Fruit fly (Drosophila melanogaster) whole organism, embryonic: ENCODE results near the gene CG44000.
A peak's percentile ranks its signal among the peaks of the same experiment; 100 is the strongest.

Source experiments
- Asciz ChIP-seq: fragments of 200-800 bp; sonication (Bioruptor generic); optimal IDR thresholded peaks from 2 replicates; lab custom pipeline; 2017; ENCODE audit warnings: missing biosample characterization, mild to moderate bottlenecking, missing genetic modification characterization, missing genetic modification reagents
- Awh ChIP-seq: fragments of 200-800 bp; sonication (Bioruptor generic); IDR thresholded peaks from 2 replicates; pipeline ENCODE4, ENCODE4 v1.3.6; 2022; ENCODE audit warnings: missing biosample characterization, missing genetic modification characterization
- CG10959 ChIP-seq: fragments of 200-800 bp; sonication (Bioruptor generic); IDR thresholded peaks from 2 replicates; pipeline ENCODE4 v1.3.6; 2022; ENCODE audit warnings: missing biosample characterization, missing genetic modification characterization
- CG12391 ChIP-seq: fragments of 200-800 bp; sonication (Bioruptor generic); optimal IDR thresholded peaks from 3 replicates; lab custom pipeline; 2018; ENCODE audit warnings: missing biosample characterization, mild to moderate bottlenecking, missing genetic modification characterization, moderate library complexity
- CG15601 ChIP-seq: fragments of 200-800 bp; sonication (Bioruptor generic); optimal IDR thresholded peaks from 3 replicates; lab custom pipeline; 2019; ENCODE audit warnings: missing biosample characterization, mild to moderate bottlenecking, missing genetic modification characterization, moderate library complexity
- CG17568 ChIP-seq: fragments of 200-800 bp; sonication (Bioruptor generic); optimal IDR thresholded peaks from 2 replicates; lab custom pipeline; 2018; ENCODE audit warnings: missing biosample characterization, mild to moderate bottlenecking, missing genetic modification characterization, moderate library complexity
- CG2199 ChIP-seq: fragments of 200-800 bp; sonication (Bioruptor generic); IDR thresholded peaks from 3 replicates; pipeline ENCODE4 v1.3.6; 2022; ENCODE audit warnings: missing biosample characterization, missing genetic modification characterization
- CG2889 ChIP-seq: fragments of 200-800 bp; sonication (Bioruptor generic); IDR thresholded peaks from 3 replicates; pipeline ENCODE4 v1.3.6; 2022; ENCODE audit warnings: missing biosample characterization, missing genetic modification characterization
- CG30020 ChIP-seq: fragments of 200-800 bp; optimal IDR thresholded peaks from 2 replicates; lab custom pipeline; 2019; ENCODE audit warnings: missing biosample characterization, mild to moderate bottlenecking, missing genetic modification characterization, moderate library complexity
- CG4282 ChIP-seq: fragments of 200-800 bp; sonication (Bioruptor generic); optimal IDR thresholded peaks from 2 replicates; lab custom pipeline; 2016; ENCODE audit warnings: missing biosample characterization, missing genetic modification characterization
- CG4854 ChIP-seq: fragments of 200-800 bp; sonication (Bioruptor generic); optimal IDR thresholded peaks from 2 replicates; lab custom pipeline; 2016; ENCODE audit warnings: missing biosample characterization, missing genetic modification characterization, inconsistent platforms
- CG6272 ChIP-seq: fragments of 200-800 bp; sonication (Bioruptor generic); IDR thresholded peaks from 2 replicates; pipeline ENCODE4 v1.3.6; 2022; ENCODE audit warnings: missing biosample characterization, missing genetic modification characterization
- CG7963 ChIP-seq: fragments of 200-800 bp; sonication (Bioruptor generic); IDR thresholded peaks from 3 replicates; pipeline ENCODE4 v1.3.6; 2022; ENCODE audit warnings: missing biosample characterization, missing genetic modification characterization; ENCODE audit not compliant: partially characterized antibody
- CG9876 ChIP-seq: fragments of 200-800 bp; sonication (Bioruptor generic); optimal IDR thresholded peaks from 2 replicates; lab custom pipeline; 2016; ENCODE audit warnings: missing biosample characterization, missing genetic modification characterization
- Camta ChIP-seq: fragments of 200-800 bp; sonication (Bioruptor generic); optimal IDR thresholded peaks from 2 replicates; lab custom pipeline; 2016; ENCODE audit warnings: missing biosample characterization, missing genetic modification characterization
- Dbx ChIP-seq: fragments of 200-800 bp; sonication (Bioruptor generic); IDR thresholded peaks from 3 replicates; pipeline ENCODE4 v1.3.6; 2022; ENCODE audit warnings: missing biosample characterization, missing genetic modification characterization
- Ets65A ChIP-seq: fragments of 200-800 bp; sonication (Bioruptor generic); peaks from one replicate; lab custom pipeline; 2016; ENCODE audit warnings: missing biosample characterization, missing genetic modification characterization
- HmgD ChIP-seq: fragments of 200-800 bp; sonication (Bioruptor generic); optimal IDR thresholded peaks from 3 replicates; lab custom pipeline; 2016; ENCODE audit warnings: missing biosample characterization, missing genetic modification characterization
- Hmx ChIP-seq: fragments of 200-800 bp; sonication (Bioruptor generic); optimal IDR thresholded peaks from 2 replicates; lab custom pipeline; 2016; ENCODE audit warnings: missing biosample characterization, missing genetic modification characterization
- Kr ChIP-seq: fragments of 200-800 bp; sonication (Bioruptor generic); optimal IDR thresholded peaks from 2 replicates; lab custom pipeline; 2017; ENCODE audit warnings: missing biosample characterization, mild to moderate bottlenecking, missing genetic modification characterization
- Lim3 ChIP-seq: fragments of 200-800 bp; sonication (Bioruptor generic); IDR thresholded peaks from 2 replicates; pipeline ENCODE4 v1.3.6; 2022; ENCODE audit warnings: missing biosample characterization, missing genetic modification characterization
- NC2α ChIP-seq: fragments of 200-800 bp; sonication (Bioruptor generic); optimal IDR thresholded peaks from 2 replicates; lab custom pipeline; 2016; ENCODE audit warnings: missing biosample characterization, missing genetic modification characterization
- NK7.1 ChIP-seq: fragments of 200-800 bp; sonication (Bioruptor generic); optimal IDR thresholded peaks from 3 replicates; lab custom pipeline; 2016; ENCODE audit warnings: missing biosample characterization, missing genetic modification characterization
- Neu2 ChIP-seq: fragments of 200-800 bp; sonication (Bioruptor generic); optimal IDR thresholded peaks from 3 replicates; lab custom pipeline; 2016; ENCODE audit warnings: missing biosample characterization, missing genetic modification characterization, borderline replicate concordance
- Oaz ChIP-seq: fragments of 200-800 bp; sonication (Bioruptor generic); IDR thresholded peaks from 2 replicates; pipeline ENCODE4 v1.3.6; 2022; ENCODE audit warnings: missing biosample characterization, missing genetic modification characterization
- Usf ChIP-seq: fragments of 200-800 bp; sonication (Bioruptor generic); optimal IDR thresholded peaks from 2 replicates; lab custom pipeline; 2017; ENCODE audit warnings: missing genotype, missing biosample characterization, missing genetic modification characterization
- Vsx1 ChIP-seq: fragments of 200-800 bp; sonication (Bioruptor generic); optimal IDR thresholded peaks from 2 replicates; lab custom pipeline; 2017; ENCODE audit warnings: missing biosample characterization, mild to moderate bottlenecking, missing genetic modification characterization, missing genetic modification reagents
- ara ChIP-seq: fragments of 200-800 bp; sonication (Bioruptor generic); IDR thresholded peaks from 2 replicates; pipeline ENCODE4 v1.3.6; 2022; ENCODE audit warnings: missing biosample characterization, missing genetic modification characterization
- ase ChIP-seq: fragments of 200-800 bp; sonication (Bioruptor generic); IDR thresholded peaks from 3 replicates; pipeline ENCODE4 v1.3.6; 2022; ENCODE audit warnings: missing biosample characterization, missing genetic modification characterization
- caup ChIP-seq: fragments of 200-800 bp; sonication (Bioruptor generic); optimal IDR thresholded peaks from 3 replicates; lab custom pipeline; 2017; ENCODE audit warnings: missing biosample characterization, mild to moderate bottlenecking, missing genetic modification characterization, moderate library complexity; ENCODE audit not compliant: severe bottlenecking
- croc ChIP-seq: fragments of 200-800 bp; sonication (Bioruptor generic); conservative IDR thresholded peaks from 3 replicates; pipeline ENCODE4 v1.3.6; 2022; ENCODE audit warnings: missing biosample characterization, missing genetic modification characterization
- dpn ChIP-seq, 2 experiments: fragments of 200-800 bp; sonication (Bioruptor generic); optimal IDR thresholded peaks; 3 replicates each; lab custom pipeline; 2016; ENCODE audit warnings: missing biosample characterization in 2 of 2, missing genetic modification characterization in 2 of 2
- ems ChIP-seq: fragments of 200-800 bp; sonication (Bioruptor generic); optimal IDR thresholded peaks from 3 replicates; lab custom pipeline; 2016; ENCODE audit warnings: missing biosample characterization, missing genetic modification characterization
- ewg ChIP-seq: fragments of 200-800 bp; sonication (Bioruptor generic); optimal IDR thresholded peaks from 3 replicates; lab custom pipeline; 2017; ENCODE audit warnings: mild to moderate bottlenecking, missing biosample characterization, missing genetic modification reagents, missing genetic modification characterization
- gcm ChIP-seq: fragments of 200-800 bp; sonication (Bioruptor generic); optimal IDR thresholded peaks from 2 replicates; lab custom pipeline; 2019; ENCODE audit warnings: missing biosample characterization, mild to moderate bottlenecking, missing genetic modification characterization, moderate library complexity
- her ChIP-seq: fragments of 200-800 bp; sonication (Bioruptor generic); optimal IDR thresholded peaks from 2 replicates; lab custom pipeline; 2016; ENCODE audit warnings: missing biosample characterization, missing genetic modification characterization
- jigr1 ChIP-seq: fragments of 200-800 bp; sonication (Bioruptor generic); IDR thresholded peaks from 3 replicates; pipeline ENCODE4 v1.3.6; 2022; ENCODE audit warnings: missing biosample characterization, missing genetic modification characterization
- kni ChIP-seq: fragments of 200-800 bp; sonication (Bioruptor generic); optimal IDR thresholded peaks from 3 replicates; lab custom pipeline; 2017; ENCODE audit warnings: mild to moderate bottlenecking, missing biosample characterization, missing genetic modification reagents, missing genetic modification characterization
- luna ChIP-seq: fragments of 200-800 bp; sonication (Bioruptor generic); optimal IDR thresholded peaks from 2 replicates; lab custom pipeline; 2016; ENCODE audit warnings: missing biosample characterization, missing genetic modification characterization
- pzg ChIP-seq: fragments of 200-800 bp; sonication (Bioruptor generic); optimal IDR thresholded peaks from 3 replicates; lab custom pipeline; 2018; ENCODE audit warnings: missing biosample characterization, mild to moderate bottlenecking, missing genetic modification characterization, moderate library complexity
- shn ChIP-seq: fragments of 200-800 bp; sonication (Bioruptor generic); optimal IDR thresholded peaks from 3 replicates; lab custom pipeline; 2016; ENCODE audit warnings: missing biosample characterization, missing genetic modification characterization
- ssp ChIP-seq: fragments of 200-800 bp; sonication (Bioruptor generic); IDR thresholded peaks from 2 replicates; pipeline ENCODE4 v1.3.6; 2022; ENCODE audit warnings: missing biosample characterization, missing genetic modification characterization
- unpg ChIP-seq: fragments of 200-800 bp; sonication (Bioruptor generic); optimal IDR thresholded peaks from 3 replicates; lab custom pipeline; 2018; ENCODE audit warnings: missing biosample characterization, mild to moderate bottlenecking, missing genetic modification characterization, moderate library complexity
- zf30C ChIP-seq: fragments of 200-800 bp; sonication (Bioruptor generic); optimal IDR thresholded peaks from 3 replicates; lab custom pipeline; 2018; ENCODE audit warnings: missing biosample characterization, mild to moderate bottlenecking, missing genetic modification characterization

CG44000 gene

DNA sequence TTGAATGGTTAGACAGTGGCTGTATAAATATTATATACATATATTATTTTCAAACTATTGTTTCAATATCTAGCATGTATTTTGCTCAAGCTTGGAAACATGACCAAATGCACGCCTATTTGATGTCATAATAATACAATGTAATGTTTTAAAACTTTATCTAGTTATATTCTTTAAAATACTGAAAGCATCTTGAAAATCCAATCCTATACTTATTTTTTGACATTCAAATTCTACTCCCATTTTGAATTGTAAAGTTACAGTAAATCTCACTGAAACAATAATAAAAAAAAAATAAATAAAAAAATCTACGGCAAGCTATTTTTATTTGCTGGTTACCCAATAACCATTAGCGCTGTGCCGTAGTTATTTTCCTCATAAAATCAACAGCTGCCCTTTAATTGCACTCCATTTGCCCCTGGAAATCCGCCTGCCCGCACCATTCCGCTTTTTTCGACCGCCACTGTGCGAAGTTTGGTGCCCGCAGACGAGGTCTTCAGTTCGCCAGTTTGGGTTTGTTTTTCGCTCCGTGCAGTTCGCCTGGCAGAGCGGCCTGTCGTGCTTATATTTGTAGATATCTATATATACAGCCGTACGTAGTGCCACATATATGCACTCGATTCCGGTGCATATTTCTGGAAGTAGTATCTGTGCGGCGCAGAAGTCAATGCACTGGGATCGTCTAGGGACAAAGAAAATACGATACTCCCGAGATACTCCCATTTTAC, 2.0 kb downstream of the CG44000 start (continued):
- TF ChIP-seq kni (GFP tag; lab: Kevin White, UChicago) (no peak), HmgD (GFP tag; lab: Kevin White, UChicago) (no peak), dpn (GFP tag; optimal IDR thresholded peaks at IDR 0.05; lab: Kevin White, UChicago) (peak; percentile 45 to 46), zf30C (GFP tag; lab: Kevin White, UChicago) (no peak), CG6272 (GFP tag; lab: Robert Waterston, UW) (peak; percentile 69), Camta (GFP tag; lab: Kevin White, UChicago) (peak; percentile 35), Hmx (no peak), CG30020 (tag; lab: Kevin White, UChicago) (no peak), Vsx1 (GFP tag; lab: Kevin White, UChicago) (peak; percentile 30), her (GFP tag; lab: Kevin White, UChicago) (peak; percentile 34), ara (GFP tag; lab: Robert Waterston, UW) (peak; percentile 53; the same call in 1 of the 2 replicates), Usf (GFP tag; lab: Kevin White, UChicago) (no peak), Neu2 (no peak), NK7.1 (GFP tag; lab: Kevin White, UChicago) (no peak), CG4854 (GFP tag; lab: Kevin White, UChicago) (no peak), croc (GFP tag; lab: Robert Waterston, UW) (peak; percentile 35; the same call in 1 of the 3 replicates), Dbx (GFP tag; lab: Robert Waterston, UW) (no peak), Awh (peak; percentile 65), unpg (GFP tag; lab: Kevin White, UChicago) (peak; percentile 52), pzg (GFP tag; lab: Kevin White, UChicago) (no peak), luna (no peak), ase (GFP tag; lab: Robert Waterston, UW) (peak; percentile 54; the same call in 2 of the 3 replicates), Asciz (GFP tag; lab: Kevin White, UChicago) (peak; percentile 24), ewg (GFP tag; lab: Kevin White, UChicago) (peak; percentile 36), Lim3 (GFP tag; lab: Robert Waterston, UW) (no peak), Kr (GFP tag; lab: Kevin White, UChicago) (no peak), CG17568 (GFP tag; lab: Kevin White, UChicago) (no peak), CG9876 (GFP tag; lab: Kevin White, UChicago) (peak; percentile 10), caup (GFP tag; lab: Kevin White, UChicago) (peak; percentile 16), CG2199 (peak; percentile 74), jigr1 (no peak), CG2889 (GFP tag; lab: Robert Waterston, UW) (no peak; the same call in 2 of the 3 replicates), ssp (no peak), CG4282 (GFP tag; lab: Kevin White, UChicago) (no peak), CG12391 (tag; lab: Kevin White, UChicago) (peak; percentile 61), shn (GFP tag; lab: Kevin White, UChicago) (peak; percentile 33), CG10959 (no peak), CG15601 (tag; lab: Kevin White, UChicago) (peak; percentile 18), Oaz (no peak), NC2α (GFP tag; lab: Kevin White, UChicago) (no peak)

dm6 chr2L:5046261-5046660, 3.2 kb downstream of the CG44000 start:
- peak; percentile 93 for TF ChIP-seq Ets65A (GFP tag; lab: Kevin White, UChicago)
- TF ChIP-seq gcm = peak; percentile 11
- no peak for TF ChIP-seq ems (GFP tag; lab: Kevin White, UChicago)
- TF ChIP-seq CG7963 = no peak
